Fruit fly (Drosophila melanogaster): Measurements from ENCODE around the gene Acbp5.
A peak's percentile ranks its signal among the peaks of the same experiment; 100 is the strongest.

Acbp5 gene

dm6 chr3L:8751262-8751661 is 37.1 kb downstream of the Acbp5 start (continued):
- peak; percentile 12 for TF ChIP-seq CG18619 (GFP tag; optimal IDR thresholded peaks at IDR 0.05)
- no peak for TF ChIP-seq crol (GFP tag; IDR thresholded peaks at IDR 0.05)
- TF ChIP-seq sqz (GFP tag; optimal IDR thresholded peaks at IDR 0.05), result peak; percentile 25
- TF ChIP-seq CG11723 (GFP tag; optimal IDR thresholded peaks at IDR 0.05), result peak; percentile 7
- TF ChIP-seq CG13287 (GFP tag; IDR thresholded peaks at IDR 0.05; ENCODE audit: partially characterized antibody), result no peak
- peak; percentile 41 for TF ChIP-seq Fer3 (tag; optimal IDR thresholded peaks at IDR 0.05)
- TF ChIP-seq CG6175 (GFP tag; IDR thresholded peaks at IDR 0.05), result no peak
- no peak for TF ChIP-seq CG12104 (GFP tag; optimal IDR thresholded peaks at IDR 0.05)
- peak; percentile 70 for TF ChIP-seq ttk (GFP tag; IDR thresholded peaks at IDR 0.05)
- no peak for TF ChIP-seq CG7786 (GFP tag; optimal IDR thresholded peaks at IDR 0.05)
- no peak for TF ChIP-seq CG13123 (GFP tag; optimal IDR thresholded peaks at IDR 0.05)
- peak; percentile 43 for TF ChIP-seq Rx (GFP tag; IDR thresholded peaks at IDR 0.05)
- TF ChIP-seq gcm2 (GFP tag; optimal IDR thresholded peaks at IDR 0.05), result no peak
- no peak for TF ChIP-seq sr (GFP tag; IDR thresholded peaks at IDR 0.05)
- no peak for TF ChIP-seq CG2202 (tag; optimal IDR thresholded peaks at IDR 0.05)
- peak; percentile 59; the same call in 1 of the 2 replicates for TF ChIP-seq stc (GFP tag; IDR thresholded peaks at IDR 0.05)
- TF ChIP-seq Doc3 (GFP tag; IDR thresholded peaks at IDR 0.05; ENCODE audit: partially characterized antibody), result no peak
- TF ChIP-seq BtbVII (GFP tag; optimal IDR thresholded peaks at IDR 0.05), result no peak
- TF ChIP-seq CG30403 (GFP tag; optimal IDR thresholded peaks at IDR 0.05), result peak; percentile 63
- TF ChIP-seq CG33213 (GFP tag; optimal IDR thresholded peaks at IDR 0.05), result no peak
- peak; percentile 2 to 43 for TF ChIP-seq dpn (GFP tag; optimal IDR thresholded peaks at IDR 0.05)
- no peak for TF ChIP-seq vnd (GFP tag; IDR thresholded peaks at IDR 0.05; ENCODE audit: partially characterized antibody)
- peak; percentile 56 for TF ChIP-seq CG2712 (tag; optimal IDR thresholded peaks at IDR 0.05)
- peak; percentile 20 for TF ChIP-seq CG9727 (GFP tag; optimal IDR thresholded peaks at IDR 0.05)
- TF ChIP-seq CG6854 (GFP tag; optimal IDR thresholded peaks at IDR 0.05), result no peak
- TF ChIP-seq CG4424 (GFP tag; optimal IDR thresholded peaks at IDR 0.05), result peak; percentile 42
- TF ChIP-seq CG8388 (GFP tag; optimal IDR thresholded peaks at IDR 0.05), result peak; percentile 72
- TF ChIP-seq CG31224 (GFP tag; IDR thresholded peaks at IDR 0.05), result no peak
- peak; percentile 17 to 33 for TF ChIP-seq Pdp1 (GFP tag; optimal IDR thresholded peaks at IDR 0.05)
- TF ChIP-seq CG10979 (tag; optimal IDR thresholded peaks at IDR 0.05), result peak; percentile 64
- peak; percentile 60 for TF ChIP-seq CG1603 (tag; optimal IDR thresholded peaks at IDR 0.05)
- peak; percentile 67; the same call in 2 of the 3 replicates for TF ChIP-seq ken (GFP tag; IDR thresholded peaks at IDR 0.05)
- TF ChIP-seq CG6813 (GFP tag; optimal IDR thresholded peaks at IDR 0.05), result peak; percentile 40
- peak; percentile 2 for TF ChIP-seq ERR (GFP tag; optimal IDR thresholded peaks at IDR 0.05)
- no peak for TF ChIP-seq nerfin-2 (GFP tag; IDR thresholded peaks at IDR 0.05; ENCODE audit: partially characterized antibody)
- no peak for TF ChIP-seq Side (GFP tag; optimal IDR thresholded peaks at IDR 0.05)
- peak; percentile 5 for TF ChIP-seq CG13775 (GFP tag; optimal IDR thresholded peaks at IDR 0.05)
- no peak for TF ChIP-seq Scr (GFP tag; IDR thresholded peaks at IDR 0.05; ENCODE audit: partially characterized antibody)
- no peak for TF ChIP-seq emc (GFP tag; optimal IDR thresholded peaks at IDR 0.05)
- no peak; the same call in 1 of the 2 replicates for TF ChIP-seq CG7372 (GFP tag; IDR thresholded peaks at IDR 0.05)
- TF ChIP-seq zen (tag; optimal IDR thresholded peaks at IDR 0.05), result no peak
- no peak for TF ChIP-seq cas (GFP tag; IDR thresholded peaks at IDR 0.05)
- TF ChIP-seq dmrt11E (tag; optimal IDR thresholded peaks at IDR 0.05), result no peak
- TF ChIP-seq ci (GFP tag; IDR thresholded peaks at IDR 0.05), result peak; percentile 83
- no peak for TF ChIP-seq Tbp (GFP tag; optimal IDR thresholded peaks at IDR 0.05)
- no peak for TF ChIP-seq ham (GFP tag; IDR thresholded peaks at IDR 0.05)
- peak; percentile 49 for TF ChIP-seq B-H1 (GFP tag; IDR thresholded peaks at IDR 0.05)
- no peak for TF ChIP-seq h (optimal IDR thresholded peaks at IDR 0.05)
- no peak for TF ChIP-seq jigr1 (GFP tag; IDR thresholded peaks at IDR 0.05)
- peak; percentile 12 for TF ChIP-seq run (tag; optimal IDR thresholded peaks at IDR 0.05)
- peak; percentile 34; the same call in 1 of the 3 replicates for TF ChIP-seq H15 (GFP tag; IDR thresholded peaks at IDR 0.05)
- TF ChIP-seq CG8478 (optimal IDR thresholded peaks at IDR 0.05), result no peak

All from whole organism, embryonic.